Worm (Caenorhabditis elegans) whole organism, midembryonic: ENCODE results near the gene math-33.

Experiments
- T22C8.4 ChIP-seq: fragments of 200-800 bp; sonication (Bioruptor generic); IDR thresholded peaks from 2 replicates; pipeline ENCODE4 v1.3.6; 2022; ENCODE audit warnings: missing genetic modification characterization, missing compliant biosample characterization
- klf-2 ChIP-seq: fragments of 200-800 bp; sonication (Bioruptor generic); conservative IDR thresholded peaks from 2 replicates; pipeline ENCODE4 v1.3.6; 2022; ENCODE audit warnings: missing genetic modification reagents, missing genetic modification characterization, missing compliant biosample characterization
- tab-1 ChIP-seq: fragments of 200-800 bp; sonication (Bioruptor generic); IDR thresholded peaks from 2 replicates; pipeline ENCODE4 v1.3.6; 2022; ENCODE audit warnings: missing genetic modification characterization, missing compliant biosample characterization
- ztf-23 ChIP-seq: fragments of 200-800 bp; sonication (Bioruptor generic); IDR thresholded peaks from 2 replicates; pipeline ENCODE4 v1.3.6; 2022; ENCODE audit warnings: missing genetic modification reagents, missing genetic modification characterization, missing compliant biosample characterization
- ztf-29 ChIP-seq: fragments of 200-800 bp; sonication (Bioruptor generic); IDR thresholded peaks from 2 replicates; pipeline ENCODE4 v1.3.6; 2022; ENCODE audit warnings: missing genetic modification reagents, missing genetic modification characterization, missing compliant biosample characterization

DNA sequence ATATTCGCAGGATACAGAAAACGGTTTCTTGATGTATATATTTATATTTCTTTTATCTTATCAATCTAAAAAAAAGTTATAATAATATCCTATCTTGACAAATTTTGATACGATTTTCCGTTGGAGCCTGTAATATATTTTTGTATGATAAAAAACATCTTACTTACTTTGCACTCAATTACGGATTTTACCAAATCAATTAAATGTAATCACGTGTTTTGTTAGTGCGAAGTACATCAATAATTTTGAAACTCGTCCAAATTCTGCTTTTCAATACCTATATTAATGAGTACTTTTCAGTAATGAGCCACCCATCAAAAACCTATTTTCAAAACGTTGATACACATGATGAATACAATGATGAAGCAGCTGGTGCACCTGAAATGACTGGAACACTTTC lies 35.7 kb downstream of the math-33 start, which contains the start of gene T19C4.1:
- TF ChIP-seq ztf-23 (GFP tag; lab: Robert Waterston, UW) (no peak), ztf-29 (no peak), klf-2 (GFP tag; lab: Robert Waterston, UW) (no peak), T22C8.4 (GFP tag; lab: Robert Waterston, UW) (no peak), tab-1 (GFP tag; lab: Robert Waterston, UW) (no peak)
